Fruit fly (Drosophila melanogaster) whole organism, prepupa: ENCODE data around the gene Jon65Aiii.

Experiments used
- Blimp-1 ChIP-seq: fragments of 200-800 bp; sonication (Bioruptor generic); optimal IDR thresholded peaks from 3 replicates; lab custom pipeline; 2017; ENCODE audit warnings: missing biosample characterization, missing genetic modification characterization, mild to moderate bottlenecking, moderate library complexity, missing genetic modification reagents
- CG10631 ChIP-seq: fragments of 200-800 bp; sonication (Bioruptor generic); optimal IDR thresholded peaks from 2 replicates; lab custom pipeline; 2016; ENCODE audit warnings: missing biosample characterization, missing genetic modification characterization
- CG10669 ChIP-seq: fragments of 200-800 bp; sonication (Bioruptor generic); optimal IDR thresholded peaks from 3 replicates; lab custom pipeline; 2018; ENCODE audit warnings: missing biosample characterization, mild to moderate bottlenecking, missing genetic modification characterization, moderate library complexity
- CG11294 ChIP-seq: fragments of 200-800 bp; sonication (Bioruptor generic); IDR thresholded peaks from 2 replicates; pipeline ENCODE4 v1.3.6; 2022; ENCODE audit warnings: missing biosample characterization, missing genetic modification characterization
- CG11762 ChIP-seq: fragments of 200-800 bp; sonication (Bioruptor generic); optimal IDR thresholded peaks from 3 replicates; lab custom pipeline; 2016; ENCODE audit warnings: missing biosample characterization, missing genetic modification characterization; ENCODE audit not compliant: insufficient read depth
- CG11902 ChIP-seq: fragments of 200-800 bp; sonication (Bioruptor generic); optimal IDR thresholded peaks from 3 replicates; lab custom pipeline; 2016; ENCODE audit warnings: missing biosample characterization, missing genetic modification characterization
- CG15336 ChIP-seq: fragments of 200-800 bp; sonication (Bioruptor generic); IDR thresholded peaks from 2 replicates; pipeline ENCODE4 v1.3.6; 2022; ENCODE audit warnings: missing biosample characterization, missing genetic modification characterization
- CG1621 ChIP-seq: fragments of 200-800 bp; sonication (Bioruptor generic); optimal IDR thresholded peaks from 3 replicates; lab custom pipeline; 2018; ENCODE audit warnings: missing biosample characterization, mild to moderate bottlenecking, missing genetic modification characterization
- CG16779 ChIP-seq: fragments of 200-800 bp; sonication (Bioruptor generic); optimal IDR thresholded peaks from 3 replicates; lab custom pipeline; 2017; ENCODE audit warnings: missing biosample characterization, mild to moderate bottlenecking, missing genetic modification characterization
- CG3032 ChIP-seq: fragments of 200-800 bp; optimal IDR thresholded peaks from 2 replicates; lab custom pipeline; 2019; ENCODE audit warnings: missing biosample characterization, mild to moderate bottlenecking, missing genetic modification characterization, moderate library complexity
- CG31627 ChIP-seq: fragments of 200-800 bp; sonication (Bioruptor generic); optimal IDR thresholded peaks from 3 replicates; lab custom pipeline; 2016; ENCODE audit warnings: missing biosample characterization, missing genetic modification characterization
- CG32006 ChIP-seq: fragments of 200-800 bp; sonication (Bioruptor generic); optimal IDR thresholded peaks from 3 replicates; lab custom pipeline; 2017; ENCODE audit warnings: missing biosample characterization, mild to moderate bottlenecking, missing genetic modification characterization
- CG3919 ChIP-seq: fragments of 200-800 bp; sonication (Bioruptor generic); optimal IDR thresholded peaks from 3 replicates; lab custom pipeline; 2016; ENCODE audit warnings: missing biosample characterization, missing genetic modification characterization
- CG4318 ChIP-seq: fragments of 200-800 bp; sonication (Bioruptor generic); optimal IDR thresholded peaks from 3 replicates; lab custom pipeline; 2017; ENCODE audit warnings: missing biosample characterization, mild to moderate bottlenecking, missing genetic modification characterization
- CG6163 ChIP-seq: fragments of 200-800 bp; sonication (Bioruptor generic); IDR thresholded peaks from 3 replicates; pipeline ENCODE4 v1.3.6; 2022; ENCODE audit warnings: missing biosample characterization, missing genetic modification characterization
- CG6276 ChIP-seq: fragments of 200-800 bp; sonication (Bioruptor generic); optimal IDR thresholded peaks from 2 replicates; lab custom pipeline; 2017; ENCODE audit warnings: missing biosample characterization, mild to moderate bottlenecking, missing genetic modification characterization
- CG6792 ChIP-seq: fragments of 200-800 bp; sonication (Bioruptor generic); optimal IDR thresholded peaks from 3 replicates; lab custom pipeline; 2016; ENCODE audit warnings: missing biosample characterization, missing genetic modification characterization
- CG6808 ChIP-seq: fragments of 200-800 bp; sonication (Bioruptor generic); optimal IDR thresholded peaks from 3 replicates; lab custom pipeline; 2017; ENCODE audit warnings: missing biosample characterization, missing genetic modification characterization, mild to moderate bottlenecking, moderate library complexity, missing genetic modification reagents
- CG7368 ChIP-seq: fragments of 200-800 bp; sonication (Bioruptor generic); optimal IDR thresholded peaks from 3 replicates; lab custom pipeline; 2016; ENCODE audit warnings: missing biosample characterization, missing genetic modification characterization
- CG8119 ChIP-seq: fragments of 200-800 bp; sonication (Bioruptor generic); IDR thresholded peaks from 3 replicates; pipeline ENCODE4 v1.3.6; 2022; ENCODE audit warnings: missing biosample characterization, missing genetic modification characterization
- CG8319 ChIP-seq: fragments of 200-800 bp; sonication (Bioruptor generic); optimal IDR thresholded peaks from 3 replicates; lab custom pipeline; 2016; ENCODE audit warnings: missing biosample characterization, missing genetic modification characterization
- CG8632 ChIP-seq: fragments of 200-800 bp; sonication (Bioruptor generic); optimal IDR thresholded peaks from 3 replicates; lab custom pipeline; 2016; ENCODE audit warnings: missing biosample characterization, missing genetic modification characterization
- CG9139 ChIP-seq: fragments of 200-800 bp; sonication (Bioruptor generic); optimal IDR thresholded peaks from 3 replicates; lab custom pipeline; 2017; ENCODE audit warnings: missing biosample characterization, mild to moderate bottlenecking, missing genetic modification characterization
- Eip75B ChIP-seq: fragments of 200-800 bp; sonication (Bioruptor generic); optimal IDR thresholded peaks from 3 replicates; lab custom pipeline; 2016; ENCODE audit warnings: missing biosample characterization, missing genetic modification characterization
- Eip78C ChIP-seq: fragments of 200-800 bp; sonication (Bioruptor generic); peaks from one replicate; lab custom pipeline; 2016; ENCODE audit warnings: missing biosample characterization, missing genetic modification characterization
- Eip93F ChIP-seq: fragments of 200-800 bp; sonication (Bioruptor generic); optimal IDR thresholded peaks from 2 replicates; lab custom pipeline; 2016; ENCODE audit warnings: missing biosample characterization, mild to moderate bottlenecking, missing genetic modification characterization
- Ets21C ChIP-seq: fragments of 200-800 bp; sonication (Bioruptor generic); optimal IDR thresholded peaks from 3 replicates; lab custom pipeline; 2016; ENCODE audit warnings: missing biosample characterization, missing genetic modification characterization
- Ets96B ChIP-seq: fragments of 200-800 bp; optimal IDR thresholded peaks from 2 replicates; lab custom pipeline; 2019; ENCODE audit warnings: missing biosample characterization, mild to moderate bottlenecking, missing genetic modification characterization, moderate library complexity
- Hr39 ChIP-seq: fragments of 200-800 bp; sonication (Bioruptor generic); optimal IDR thresholded peaks from 2 replicates; lab custom pipeline; 2016; ENCODE audit warnings: missing biosample characterization, missing genetic modification characterization
- Hr4 ChIP-seq: fragments of 200-800 bp; sonication (Bioruptor generic); optimal IDR thresholded peaks from 3 replicates; lab custom pipeline; 2016; ENCODE audit warnings: missing biosample characterization, missing genetic modification characterization
- Met ChIP-seq: fragments of 200-800 bp; sonication (Bioruptor generic); optimal IDR thresholded peaks from 3 replicates; lab custom pipeline; 2016; ENCODE audit warnings: missing biosample characterization, missing genetic modification characterization
- OdsH ChIP-seq: fragments of 200-800 bp; sonication (Bioruptor generic); optimal IDR thresholded peaks from 3 replicates; lab custom pipeline; 2016; ENCODE audit warnings: missing biosample characterization, missing genetic modification characterization
- Smox ChIP-seq: fragments of 200-800 bp; sonication (Bioruptor generic); optimal IDR thresholded peaks from 3 replicates; lab custom pipeline; 2016; ENCODE audit warnings: missing biosample characterization, missing genetic modification characterization
- Sox102F ChIP-seq: fragments of 200-800 bp; sonication (Bioruptor generic); optimal IDR thresholded peaks from 2 replicates; lab custom pipeline; 2016; ENCODE audit warnings: missing biosample characterization, mild to moderate bottlenecking, missing genetic modification characterization
- acj6 ChIP-seq: fragments of 200-800 bp; sonication (Bioruptor generic); optimal IDR thresholded peaks from 3 replicates; lab custom pipeline; 2016; ENCODE audit warnings: missing biosample characterization, missing genetic modification characterization
- cyc ChIP-seq: fragments of 200-800 bp; sonication (Bioruptor generic); optimal IDR thresholded peaks from 3 replicates; lab custom pipeline; 2016; ENCODE audit warnings: missing biosample characterization, missing genetic modification characterization
- dac ChIP-seq: fragments of 200-800 bp; sonication (Bioruptor generic); optimal IDR thresholded peaks from 2 replicates; lab custom pipeline; 2017; ENCODE audit warnings: missing biosample characterization, mild to moderate bottlenecking, missing genetic modification characterization
- eg ChIP-seq: fragments of 200-800 bp; sonication (Bioruptor generic); IDR thresholded peaks from 3 replicates; pipeline ENCODE4 v1.3.6; 2022; ENCODE audit warnings: missing biosample characterization, missing genetic modification characterization
- esn ChIP-seq: fragments of 200-800 bp; sonication (Bioruptor generic); optimal IDR thresholded peaks from 2 replicates; lab custom pipeline; 2016; ENCODE audit warnings: missing biosample characterization, mild to moderate bottlenecking, missing genetic modification characterization, moderate library complexity
- fd59A ChIP-seq: fragments of 200-800 bp; sonication (Bioruptor generic); optimal IDR thresholded peaks from 2 replicates; lab custom pipeline; 2017; ENCODE audit warnings: missing biosample characterization, mild to moderate bottlenecking, missing genetic modification characterization, missing genetic modification reagents
- fkh ChIP-seq: fragments of 200-800 bp; sonication (Bioruptor generic); optimal IDR thresholded peaks from 3 replicates; lab custom pipeline; 2017; ENCODE audit warnings: missing biosample characterization, mild to moderate bottlenecking, missing genetic modification characterization, moderate library complexity
- lz ChIP-seq: fragments of 200-800 bp; sonication (Bioruptor generic); optimal IDR thresholded peaks from 3 replicates; lab custom pipeline; 2016; ENCODE audit warnings: missing biosample characterization, missing genetic modification characterization
- pdm3 ChIP-seq: fragments of 200-800 bp; sonication (Bioruptor generic); optimal IDR thresholded peaks from 3 replicates; lab custom pipeline; 2016; ENCODE audit warnings: missing biosample characterization, missing genetic modification characterization
- salr ChIP-seq, 2 experiments: fragments of 200-800 bp; sonication (Bioruptor generic); optimal IDR thresholded peaks; 3 replicates each; lab custom pipeline; 2016 to 2018; ENCODE audit warnings: missing biosample characterization in 2 of 2, missing genetic modification characterization in 2 of 2, mild to moderate bottlenecking in 1 of 2
- spab ChIP-seq: fragments of 200-800 bp; sonication (Bioruptor generic); optimal IDR thresholded peaks from 2 replicates; lab custom pipeline; 2017; ENCODE audit warnings: missing biosample characterization, mild to moderate bottlenecking, missing genetic modification characterization, missing genetic modification reagents
- svp ChIP-seq: fragments of 200-800 bp; sonication (Bioruptor generic); peaks from one replicate; lab custom pipeline; 2016; ENCODE audit warnings: missing biosample characterization, missing genetic modification characterization

Jon65Aiii gene

DNA sequence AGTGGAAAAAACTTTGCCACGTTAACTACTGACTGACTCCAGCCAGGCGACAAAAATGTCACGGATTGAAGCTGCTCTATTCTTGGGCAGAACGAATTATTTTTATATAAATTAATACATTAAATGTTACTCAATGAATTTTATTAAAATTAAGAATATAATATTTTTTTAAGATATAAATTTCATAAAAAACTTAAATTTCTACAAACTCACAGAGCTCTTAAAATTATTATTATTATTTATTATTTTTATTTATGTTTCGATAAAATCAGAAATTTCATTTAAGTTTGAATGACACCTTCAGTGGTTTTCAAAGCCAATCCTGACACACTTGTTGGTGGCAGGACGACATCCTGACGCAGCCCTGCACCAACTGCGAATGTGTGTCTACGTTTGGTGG is 34.6 kb downstream of the Jon65Aiii start (continued):
- TF ChIP-seq CG6163 (GFP tag; lab: Robert Waterston, UW) (0 out of 3 replicates have a peak, but pooled peaks have one; percentile 5), Eip93F (GFP tag; lab: Kevin White, UChicago) (no peak), Ets21C (GFP tag; lab: Kevin White, UChicago) (no peak), eg (GFP tag; lab: Robert Waterston, UW) (peak; percentile 62; the same call in 1 of the 3 replicates), acj6 (peak; percentile 69), spab (GFP tag; lab: Kevin White, UChicago) (peak; percentile 46), Sox102F (peak; percentile 26), pdm3 (GFP tag; lab: Kevin White, UChicago) (peak; percentile 23), OdsH (GFP tag; lab: Kevin White, UChicago) (peak; percentile 72), fd59A (GFP tag; lab: Kevin White, UChicago) (peak; percentile 33), CG8119 (GFP tag; lab: Robert Waterston, UW) (peak; percentile 88), dac (GFP tag; lab: Kevin White, UChicago) (no peak), CG8632 (GFP tag; lab: Kevin White, UChicago) (peak; percentile 73), Smox (GFP tag; lab: Kevin White, UChicago) (peak; percentile 11), CG10631 (GFP tag; lab: Kevin White, UChicago) (peak; percentile 69), CG11294 (GFP tag; lab: Robert Waterston, UW) (no peak), esn (GFP tag; lab: Kevin White, UChicago) (peak; percentile 48), CG8319 (GFP tag; lab: Kevin White, UChicago) (no peak), CG15336 (GFP tag; lab: Robert Waterston, UW) (peak; percentile 77), CG31627 (GFP tag; lab: Kevin White, UChicago) (no peak), CG3919 (GFP tag; lab: Kevin White, UChicago) (peak; percentile 41), CG1621 (no peak), CG7368 (GFP tag; lab: Kevin White, UChicago) (no peak), CG6792 (GFP tag; lab: Kevin White, UChicago) (peak; percentile 55), CG11762 (GFP tag; lab: Kevin White, UChicago) (peak; percentile 16)

- TF ChIP-seq CG31627 (GFP tag; lab: Kevin White, UChicago) (no peak), CG11294 (GFP tag; lab: Robert Waterston, UW) (no peak), CG15336 (GFP tag; lab: Robert Waterston, UW) (peak; percentile 48), eg (GFP tag; lab: Robert Waterston, UW) (peak; percentile 50; the same call in 1 of the 3 replicates), CG32006 (GFP tag; lab: Kevin White, UChicago) (peak; percentile 58), CG8319 (GFP tag; lab: Kevin White, UChicago) (no peak), CG3919 (GFP tag; lab: Kevin White, UChicago) (no peak), CG11902 (GFP tag; lab: Kevin White, UChicago) (no peak), CG3032 (tag; lab: Kevin White, UChicago) (no peak), CG8119 (GFP tag; lab: Robert Waterston, UW) (0 out of 3 replicates have a peak, but pooled peaks have one; percentile 26), dac (GFP tag; lab: Kevin White, UChicago) (no peak), CG1621 (no peak), salr (GFP tag; optimal IDR thresholded peaks at IDR 0.05; lab: Kevin White, UChicago) (no peak), CG10631 (GFP tag; lab: Kevin White, UChicago) (peak; percentile 36), Hr4 (GFP tag; lab: Kevin White, UChicago) (peak; percentile 41), Sox102F (no peak), CG4318 (GFP tag; lab: Kevin White, UChicago) (peak; percentile 6), Eip93F (GFP tag; lab: Kevin White, UChicago) (no peak), CG8632 (GFP tag; lab: Kevin White, UChicago) (no peak), Ets21C (GFP tag; lab: Kevin White, UChicago) (no peak), CG10669 (GFP tag; lab: Kevin White, UChicago) (no peak), Eip78C (GFP tag; lab: Kevin White, UChicago) (peak; percentile 49), Met (GFP tag; lab: Kevin White, UChicago) (peak; percentile 20), CG6792 (GFP tag; lab: Kevin White, UChicago) (no peak), Eip75B (GFP tag; lab: Kevin White, UChicago) (no peak), fkh (GFP tag; lab: Kevin White, UChicago) (no peak), CG16779 (tag; lab: Kevin White, UChicago) (no peak), Smox (GFP tag; lab: Kevin White, UChicago) (no peak), svp (GFP tag; lab: Kevin White, UChicago) (no peak), Blimp-1 (GFP tag; lab: Kevin White, UChicago) (no peak), lz (no peak), acj6 (peak; percentile 40), spab (GFP tag; lab: Kevin White, UChicago) (no peak), fd59A (GFP tag; lab: Kevin White, UChicago) (no peak), CG9139 (GFP tag; lab: Kevin White, UChicago) (no peak), CG6808 (GFP tag; lab: Kevin White, UChicago) (no peak), Hr39 (GFP tag; lab: Kevin White, UChicago) (peak; percentile 2), pdm3 (GFP tag; lab: Kevin White, UChicago) (peak; percentile 40), Ets96B (no peak), cyc (GFP tag; lab: Kevin White, UChicago) (no peak), CG6276 (GFP tag; lab: Kevin White, UChicago) (no peak)
Observed at dm6 chr3L:6085988-6086387, 35.4 kb downstream of the Jon65Aiii start.
